Fruit fly (Drosophila melanogaster) whole organism, embryonic: ENCODE results near the gene CG14342.

ENCODE experiments used
- Abd-B ChIP-seq: fragments of 200-800 bp; sonication (Bioruptor generic); optimal IDR thresholded peaks from 2 replicates; lab custom pipeline; 2018; ENCODE audit warnings: missing biosample characterization, mild to moderate bottlenecking, missing genetic modification characterization, moderate library complexity
- Ada2b ChIP-seq: fragments of 200-800 bp; sonication (Bioruptor generic); IDR thresholded peaks from 2 replicates; pipeline ENCODE4 v1.3.6; 2022; ENCODE audit warnings: missing biosample characterization, missing genetic modification characterization
- Aef1 ChIP-seq: fragments of 200-800 bp; sonication (Bioruptor generic); IDR thresholded peaks from 3 replicates; pipeline ENCODE4 v1.3.6; 2022; ENCODE audit warnings: missing biosample characterization, missing genetic modification characterization
- Antp ChIP-seq: fragments of 200-800 bp; sonication (Bioruptor generic); optimal IDR thresholded peaks from 3 replicates; lab custom pipeline; 2016; ENCODE audit warnings: missing biosample characterization, missing genetic modification characterization
- BEAF-32 ChIP-seq: fragments of 200-800 bp; sonication (Bioruptor generic); optimal IDR thresholded peaks from 3 replicates; lab custom pipeline; 2017; ENCODE audit warnings: missing biosample characterization, missing genetic modification characterization, mild to moderate bottlenecking, moderate library complexity, missing genetic modification reagents
- CG10366 ChIP-seq: fragments of 200-800 bp; sonication (Bioruptor generic); IDR thresholded peaks from 2 replicates; pipeline ENCODE4 v1.3.6; 2022; ENCODE audit warnings: missing biosample characterization, missing genetic modification characterization
- CG10462 ChIP-seq: fragments of 200-800 bp; sonication (Bioruptor generic); optimal IDR thresholded peaks from 2 replicates; lab custom pipeline; 2016; ENCODE audit warnings: missing biosample characterization, missing genetic modification characterization
- CG12104 ChIP-seq: fragments of 200-800 bp; sonication (Bioruptor generic); optimal IDR thresholded peaks from 3 replicates; lab custom pipeline; 2016; ENCODE audit warnings: missing biosample characterization, missing genetic modification characterization
- CG14667 ChIP-seq: fragments of 200-800 bp; sonication (Bioruptor generic); IDR thresholded peaks from 2 replicates; pipeline ENCODE4 v1.3.6; 2022; ENCODE audit warnings: missing biosample characterization, missing genetic modification characterization
- CG16813 ChIP-seq: fragments of 200-800 bp; sonication (Bioruptor generic); IDR thresholded peaks from 3 replicates; pipeline ENCODE4 v1.3.6; 2022; ENCODE audit warnings: missing biosample characterization, missing genetic modification characterization; ENCODE audit not compliant: partially characterized antibody
- CG17385 ChIP-seq: fragments of 200-800 bp; sonication (Bioruptor generic); optimal IDR thresholded peaks from 3 replicates; lab custom pipeline; 2018; ENCODE audit warnings: missing biosample characterization, mild to moderate bottlenecking, missing genetic modification characterization
- CG1792 ChIP-seq: fragments of 200-800 bp; sonication (Bioruptor generic); optimal IDR thresholded peaks from 2 replicates; lab custom pipeline; 2016; ENCODE audit warnings: missing biosample characterization, missing genetic modification characterization
- CG33213 ChIP-seq: fragments of 200-800 bp; sonication (Bioruptor generic); optimal IDR thresholded peaks from 3 replicates; lab custom pipeline; 2016; ENCODE audit warnings: missing biosample characterization, missing genetic modification characterization
- CG3407 ChIP-seq: fragments of 200-800 bp; sonication (Bioruptor generic); optimal IDR thresholded peaks from 2 replicates; lab custom pipeline; 2018; ENCODE audit warnings: missing biosample characterization, mild to moderate bottlenecking, missing genetic modification characterization
- CG34422 ChIP-seq: fragments of 200-800 bp; sonication (Bioruptor generic); IDR thresholded peaks from 3 replicates; pipeline ENCODE4 v1.3.6; 2022; ENCODE audit warnings: missing biosample characterization, missing genetic modification characterization
- CG4404 ChIP-seq: fragments of 200-800 bp; sonication (Bioruptor generic); IDR thresholded peaks from 2 replicates; pipeline ENCODE4 v1.3.6; 2022; ENCODE audit warnings: missing biosample characterization, missing genetic modification characterization
- CG7372 ChIP-seq: fragments of 200-800 bp; sonication (Bioruptor generic); IDR thresholded peaks from 2 replicates; pipeline ENCODE4 v1.3.6; 2022; ENCODE audit warnings: missing biosample characterization, missing genetic modification characterization
- CG9609 ChIP-seq: fragments of 200-800 bp; sonication (Bioruptor generic); optimal IDR thresholded peaks from 3 replicates; lab custom pipeline; 2016; ENCODE audit warnings: missing biosample characterization, missing genetic modification characterization
- Camta ChIP-seq: fragments of 200-800 bp; sonication (Bioruptor generic); optimal IDR thresholded peaks from 2 replicates; lab custom pipeline; 2016; ENCODE audit warnings: missing biosample characterization, missing genetic modification characterization
- Dad ChIP-seq: fragments of 200-800 bp; sonication (Bioruptor generic); optimal IDR thresholded peaks from 3 replicates; lab custom pipeline; 2016; ENCODE audit warnings: missing biosample characterization, missing genetic modification characterization
- Dbx ChIP-seq: fragments of 200-800 bp; sonication (Bioruptor generic); IDR thresholded peaks from 3 replicates; pipeline ENCODE4 v1.3.6; 2022; ENCODE audit warnings: missing biosample characterization, missing genetic modification characterization
- HLHmδ ChIP-seq: fragments of 200-800 bp; sonication (Bioruptor generic); optimal IDR thresholded peaks from 2 replicates; lab custom pipeline; 2018; ENCODE audit warnings: missing biosample characterization, mild to moderate bottlenecking, missing genetic modification characterization, moderate library complexity
- Lpt ChIP-seq: fragments of >200 bp; optimal IDR thresholded peaks from 2 replicates; lab custom pipeline; 2018; ENCODE audit warnings: missing biosample characterization, missing genetic modification characterization
- Mad ChIP-seq: fragments of 200-800 bp; sonication (Bioruptor generic); optimal IDR thresholded peaks from 2 replicates; lab custom pipeline; 2016; ENCODE audit warnings: missing biosample characterization, missing genetic modification characterization
- Nf-YA ChIP-seq: fragments of 200-800 bp; sonication (Bioruptor generic); IDR thresholded peaks from 2 replicates; pipeline ENCODE4 v1.3.6; 2022; ENCODE audit warnings: missing biosample characterization, missing genetic modification characterization
- NfI ChIP-seq: fragments of 200-800 bp; sonication (Bioruptor generic); optimal IDR thresholded peaks from 3 replicates; lab custom pipeline; 2018; ENCODE audit warnings: missing biosample characterization, mild to moderate bottlenecking, missing genetic modification characterization, moderate library complexity
- Ravus ChIP-seq: fragments of 200-800 bp; sonication (Bioruptor generic); IDR thresholded peaks from 2 replicates; pipeline ENCODE4 v1.3.6; 2022; ENCODE audit warnings: missing biosample characterization, missing genetic modification characterization
- Rx ChIP-seq: fragments of 200-800 bp; sonication (Bioruptor generic); IDR thresholded peaks from 2 replicates; pipeline ENCODE4 v1.3.6; 2022; ENCODE audit warnings: missing biosample characterization, missing genetic modification characterization
- Sry-δ ChIP-seq: fragments of 200-800 bp; sonication (Bioruptor generic); optimal IDR thresholded peaks from 2 replicates; lab custom pipeline; 2016; ENCODE audit warnings: missing biosample characterization, missing genetic modification characterization
- Trl ChIP-seq, 3 experiments: fragments of >200 bp in 2 of 3; fragments of 200-800 bp in 1 of 3; sonication (Bioruptor generic) in 1 of 3; optimal IDR thresholded peaks; 2 replicates in 1 of 3; 3 replicates in 2 of 3; lab custom pipeline; 2016 to 2017; ENCODE audit warnings: missing biosample characterization in 1 of 3, missing genetic modification characterization in 1 of 3
- abd-A ChIP-seq: fragments of 200-800 bp; sonication (Bioruptor generic); optimal IDR thresholded peaks from 3 replicates; lab custom pipeline; 2019; ENCODE audit warnings: missing biosample characterization, mild to moderate bottlenecking, missing genetic modification characterization, moderate library complexity
- cato ChIP-seq: fragments of 200-800 bp; sonication (Bioruptor generic); optimal IDR thresholded peaks from 2 replicates; lab custom pipeline; 2016; ENCODE audit warnings: missing biosample characterization, missing genetic modification characterization, borderline replicate concordance
- chinmo ChIP-seq: fragments of 200-800 bp; sonication (Bioruptor generic); IDR thresholded peaks from 4 replicates; pipeline ENCODE4 v1.3.6; 2022; ENCODE audit warnings: missing biosample characterization, missing genetic modification characterization; ENCODE audit not compliant: partially characterized antibody
- crc ChIP-seq: fragments of 200-800 bp; sonication (Bioruptor generic); optimal IDR thresholded peaks from 2 replicates; lab custom pipeline; 2016; ENCODE audit warnings: missing biosample characterization, missing genetic modification characterization
- cwo ChIP-seq: fragments of 200-800 bp; sonication (Bioruptor generic); optimal IDR thresholded peaks from 3 replicates; lab custom pipeline; 2017; ENCODE audit warnings: missing biosample characterization, missing genetic modification characterization, mild to moderate bottlenecking, moderate library complexity, missing genetic modification reagents
- dan ChIP-seq: fragments of 200-800 bp; sonication (Bioruptor generic); IDR thresholded peaks from 2 replicates; pipeline ENCODE4 v1.3.6; 2022; ENCODE audit warnings: missing biosample characterization, missing genetic modification characterization
- dysf ChIP-seq: fragments of 200-800 bp; sonication (Bioruptor generic); IDR thresholded peaks from 3 replicates; pipeline ENCODE4 v1.3.6; 2022; ENCODE audit warnings: missing biosample characterization, missing genetic modification characterization
- fd64A ChIP-seq: fragments of 200-800 bp; sonication (Bioruptor generic); optimal IDR thresholded peaks from 3 replicates; lab custom pipeline; 2018; ENCODE audit warnings: missing biosample characterization, mild to moderate bottlenecking, missing genetic modification characterization
- gcm ChIP-seq: fragments of 200-800 bp; sonication (Bioruptor generic); optimal IDR thresholded peaks from 2 replicates; lab custom pipeline; 2019; ENCODE audit warnings: missing biosample characterization, mild to moderate bottlenecking, missing genetic modification characterization, moderate library complexity
- grn ChIP-seq: fragments of 200-800 bp; sonication (Bioruptor generic); optimal IDR thresholded peaks from 3 replicates; lab custom pipeline; 2017; ENCODE audit warnings: missing biosample characterization, missing genetic modification characterization
- ham ChIP-seq: fragments of 200-800 bp; sonication (Bioruptor generic); IDR thresholded peaks from 2 replicates; pipeline ENCODE4 v1.3.6; 2022; ENCODE audit warnings: missing biosample characterization, missing genetic modification characterization
- nerfin-2 ChIP-seq: fragments of 200-800 bp; sonication (Bioruptor generic); IDR thresholded peaks from 2 replicates; pipeline ENCODE4 v1.3.6; 2022; ENCODE audit warnings: missing biosample characterization, missing genetic modification characterization; ENCODE audit not compliant: partially characterized antibody
- nmo ChIP-seq: fragments of 200-800 bp; sonication (Bioruptor generic); optimal IDR thresholded peaks from 2 replicates; lab custom pipeline; 2018; ENCODE audit warnings: missing biosample characterization, mild to moderate bottlenecking, missing genetic modification characterization, moderate library complexity
- pfk ChIP-seq: fragments of 200-800 bp; sonication (Bioruptor generic); optimal IDR thresholded peaks from 2 replicates; lab custom pipeline; 2018; ENCODE audit warnings: missing biosample characterization, mild to moderate bottlenecking, missing genetic modification characterization, moderate library complexity
- sc ChIP-seq, 3 experiments: fragments of >200 bp in 2 of 3; fragments of 200-800 bp in 1 of 3; sonication (Bioruptor generic) in 1 of 3; optimal IDR thresholded peaks; 2 replicates in 2 of 3; 3 replicates in 1 of 3; lab custom pipeline; 2017; ENCODE audit warnings: mild to moderate bottlenecking in 1 of 3, missing biosample characterization in 1 of 3, missing genetic modification characterization in 1 of 3, missing genetic modification reagents in 1 of 3
- schlank ChIP-seq: fragments of 200-800 bp; sonication (Bioruptor generic); optimal IDR thresholded peaks from 2 replicates; lab custom pipeline; 2018; ENCODE audit warnings: missing biosample characterization, mild to moderate bottlenecking, missing genetic modification characterization
- sr ChIP-seq: fragments of 200-800 bp; sonication (Bioruptor generic); IDR thresholded peaks from 3 replicates; pipeline ENCODE4 v1.3.6; 2022; ENCODE audit warnings: missing biosample characterization, missing genetic modification characterization
- vfl ChIP-seq: fragments of 200-800 bp; sonication (Bioruptor generic); optimal IDR thresholded peaks from 2 replicates; lab custom pipeline; 2016; ENCODE audit warnings: missing biosample characterization, missing genetic modification characterization
- vvl ChIP-seq: fragments of 200-800 bp; sonication (Bioruptor generic); IDR thresholded peaks from 2 replicates; pipeline ENCODE4 v1.3.6; 2022; ENCODE audit warnings: missing biosample characterization, missing genetic modification characterization
- wdn ChIP-seq: fragments of 200-800 bp; sonication (Bioruptor generic); IDR thresholded peaks from 2 replicates; pipeline ENCODE4 v1.3.6; 2022; ENCODE audit warnings: missing biosample characterization, missing genetic modification characterization
- zfh1 ChIP-seq: fragments of 200-800 bp; sonication (Bioruptor generic); IDR thresholded peaks from 3 replicates; pipeline ENCODE4 v1.3.6; 2022; ENCODE audit warnings: missing biosample characterization, missing genetic modification characterization

The CG14342 gene

dm6 chr2L:1207432-1207831 is 3.4 kb downstream of the CG14342 start (continued):
- TF ChIP-seq sr (no peak), CG4404 (GFP tag; lab: Robert Waterston, UW) (no peak), nmo (GFP tag; lab: Kevin White, UChicago) (peak; percentile 13), dysf (GFP tag; lab: Robert Waterston, UW) (peak; percentile 73), BEAF-32 (GFP tag; lab: Kevin White, UChicago) (no peak), CG10462 (GFP tag; lab: Kevin White, UChicago) (no peak), Rx (GFP tag; lab: Robert Waterston, UW) (peak; percentile 72), zfh1 (peak; percentile 50; the same call in 2 of the 3 replicates), vvl (peak; percentile 74), Trl (optimal IDR thresholded peaks at IDR 0.05; lab: Kevin White, UChicago) (no peak), Trl (GFP tag; optimal IDR thresholded peaks at IDR 0.05; lab: Kevin White, UChicago) (no peak), schlank (tag; lab: Kevin White, UChicago) (no peak), Dbx (GFP tag; lab: Robert Waterston, UW) (peak; percentile 71), NfI (no peak), HLHmδ (GFP tag; lab: Kevin White, UChicago) (no peak), sc (optimal IDR thresholded peaks at IDR 0.05; lab: Kevin White, UChicago) (no peak), sc (GFP tag; optimal IDR thresholded peaks at IDR 0.05; lab: Kevin White, UChicago) (no peak), Dad (GFP tag; lab: Kevin White, UChicago) (peak; percentile 10), CG10366 (GFP tag; lab: Robert Waterston, UW) (peak; percentile 62), CG7372 (GFP tag; lab: Robert Waterston, UW) (peak; percentile 49; the same call in 1 of the 2 replicates), Abd-B (GFP tag; lab: Kevin White, UChicago) (peak; percentile 23), Mad (GFP tag; lab: Kevin White, UChicago) (no peak), Camta (GFP tag; lab: Kevin White, UChicago) (no peak), fd64A (GFP tag; lab: Kevin White, UChicago) (no peak), dan (GFP tag; lab: Robert Waterston, UW) (no peak), CG17385 (GFP tag; lab: Kevin White, UChicago) (peak; percentile 63), CG34422 (GFP tag; lab: Robert Waterston, UW) (peak; percentile 13; the same call in 1 of the 3 replicates), Lpt (GFP tag; lab: Kevin White, UChicago) (no peak), Sry-δ (GFP tag; lab: Kevin White, UChicago) (no peak), CG14667 (peak; percentile 28; the same call in 1 of the 2 replicates), grn (GFP tag; lab: Kevin White, UChicago) (no peak), chinmo (no peak), nerfin-2 (GFP tag; lab: Robert Waterston, UW) (no peak), Antp (GFP tag; lab: Kevin White, UChicago) (peak; percentile 15), CG16813 (GFP tag; lab: Robert Waterston, UW) (no peak), CG12104 (GFP tag; lab: Kevin White, UChicago) (no peak), CG9609 (GFP tag; lab: Kevin White, UChicago) (peak; percentile 2), Ada2b (GFP tag; lab: Robert Waterston, UW) (peak; percentile 78), CG33213 (GFP tag; lab: Kevin White, UChicago) (no peak), Nf-YA (GFP tag; lab: Robert Waterston, UW) (peak; percentile 61), Aef1 (GFP tag; lab: Robert Waterston, UW) (peak; percentile 64), cwo (peak; percentile 29), crc (GFP tag; lab: Kevin White, UChicago) (no peak), CG3407 (GFP tag; lab: Kevin White, UChicago) (peak; percentile 18), CG1792 (no peak), pfk (GFP tag; lab: Kevin White, UChicago) (no peak), Ravus (GFP tag; lab: Robert Waterston, UW) (no peak; the same call in 1 of the 2 replicates), wdn (peak; percentile 62), abd-A (no peak), cato (GFP tag; lab: Kevin White, UChicago) (no peak), gcm (GFP tag; lab: Kevin White, UChicago) (peak; percentile 29), ham (no peak), vfl (GFP tag; lab: Kevin White, UChicago) (peak; percentile 20)
